Worm (Caenorhabditis elegans): ENCODE data around the gene Y54G2A.18.
"Not testable (repeated sequence)": the region's sequence is repeated elsewhere in the genome, so short reads cannot be mapped to it uniquely, and the experiment has no call there.

DNA sequence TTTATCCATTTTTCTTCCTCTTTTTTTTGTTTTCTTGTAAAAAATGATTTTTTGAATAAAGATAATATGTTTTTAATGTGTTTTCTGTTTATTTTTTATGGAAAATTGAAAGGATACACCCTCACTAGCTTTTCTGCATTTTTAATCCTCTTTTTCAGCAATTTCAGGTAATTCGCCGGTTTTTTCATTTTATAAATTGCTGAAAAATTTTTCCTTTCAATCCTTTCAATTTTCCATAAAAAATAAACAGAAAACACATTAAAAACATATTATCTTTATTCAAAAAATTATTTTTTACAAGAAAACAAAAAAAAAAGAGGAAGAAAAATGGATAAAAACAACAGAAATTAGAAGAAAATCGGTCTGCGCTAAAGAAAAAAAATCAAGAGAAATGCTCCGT is 25.4 kb upstream of the Y54G2A.18 start, which contains the start of gene Y54G2A.50:
- TF ChIP-seq sma-3 (GFP tag; optimal IDR thresholded peaks at IDR 0.05); nhr-12 (tag; optimal IDR thresholded peaks at IDR 0.05); nhr-23 (tag; optimal IDR thresholded peaks at IDR 0.05); Y55F3AM.14 (GFP tag; optimal IDR thresholded peaks at IDR 0.05); fos-1 (tag; optimal IDR thresholded peaks at IDR 0.05); skn-1 (tag; optimal IDR thresholded peaks at IDR 0.05); nhr-25 (tag; optimal IDR thresholded peaks at IDR 0.05); nhr-77 (tag; optimal IDR thresholded peaks at IDR 0.05); lin-39 (tag; optimal IDR thresholded peaks at IDR 0.05); lsy-2 (tag; optimal IDR thresholded peaks at IDR 0.05); aly-2 (tag; optimal IDR thresholded peaks at IDR 0.05); crh-2 (tag; optimal IDR thresholded peaks at IDR 0.05); mab-5 (tag; optimal IDR thresholded peaks at IDR 0.05); sem-4 (tag; optimal IDR thresholded peaks at IDR 0.05): not testable (repeated sequence)

Data from whole organism, L2 larva.